Fruit fly (Drosophila melanogaster) whole organism, embryonic: ENCODE measurements around the gene CG42823.

ENCODE experiments used
- CG17912 ChIP-seq: fragments of 200-800 bp; sonication (Bioruptor generic); optimal IDR thresholded peaks from 2 replicates; lab custom pipeline; 2018; ENCODE audit warnings: missing biosample characterization, mild to moderate bottlenecking, missing genetic modification characterization
- CG8281 ChIP-seq: fragments of 200-800 bp; sonication (Bioruptor generic); optimal IDR thresholded peaks from 2 replicates; lab custom pipeline; 2018; ENCODE audit warnings: missing biosample characterization, mild to moderate bottlenecking, missing genetic modification characterization, moderate library complexity
- Doc2 ChIP-seq: fragments of 200-800 bp; sonication (Bioruptor generic); IDR thresholded peaks from 2 replicates; pipeline ENCODE4 v1.3.6; 2022; ENCODE audit warnings: missing biosample characterization, missing genetic modification characterization
- Nf-YC ChIP-seq: fragments of 200-800 bp; optimal IDR thresholded peaks from 3 replicates; lab custom pipeline; 2019; ENCODE audit warnings: missing biosample characterization, mild to moderate bottlenecking, missing genetic modification characterization, moderate library complexity
- Trl ChIP-seq, 3 experiments: fragments of >200 bp in 2 of 3; fragments of 200-800 bp in 1 of 3; sonication (Bioruptor generic) in 1 of 3; optimal IDR thresholded peaks; 2 replicates in 1 of 3; 3 replicates in 2 of 3; lab custom pipeline; 2016 to 2017; ENCODE audit warnings: missing biosample characterization in 1 of 3, missing genetic modification characterization in 1 of 3
- abd-A ChIP-seq: fragments of 200-800 bp; sonication (Bioruptor generic); optimal IDR thresholded peaks from 3 replicates; lab custom pipeline; 2019; ENCODE audit warnings: missing biosample characterization, mild to moderate bottlenecking, missing genetic modification characterization, moderate library complexity

Gene CG42823

dm6 chr3R:17366023-17366422 is 38.9 kb downstream of the CG42823 start, which contains the start of gene beat-IIa (continued):
- TF ChIP-seq Trl (optimal IDR thresholded peaks at IDR 0.05; lab: Kevin White, UChicago) (peak in 1 of 2 experiments; percentile 25), Trl (GFP tag; optimal IDR thresholded peaks at IDR 0.05; lab: Kevin White, UChicago) (no peak), Nf-YC (peak; percentile 16), Doc2 (no peak)
- TF ChIP-seq, all 482 proteins: peak for 5

DNA sequence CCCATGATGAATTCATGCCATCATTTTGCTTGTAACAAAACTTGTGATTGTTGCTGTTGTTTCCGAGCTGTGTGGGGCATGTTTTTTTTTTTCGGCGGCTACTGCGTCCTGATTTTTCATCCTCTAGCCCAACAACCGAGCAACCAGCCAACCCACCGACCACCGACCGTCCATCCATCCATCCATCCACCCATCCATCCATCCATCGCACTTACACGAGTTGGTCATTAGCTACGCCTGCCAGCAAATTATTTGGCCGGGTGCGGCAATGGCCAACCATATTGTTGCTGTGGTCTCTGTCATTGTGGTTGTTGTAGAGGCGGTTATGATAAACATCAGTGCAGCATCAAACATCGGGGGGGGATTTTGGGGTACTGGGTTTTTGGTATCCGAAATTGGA is 45.5 kb downstream of the CG42823 start:
- TF ChIP-seq CG8281 (tag; lab: Kevin White, UChicago) (peak; percentile 94), abd-A (tag; lab: Kevin White, UChicago) (peak; percentile 40), CG17912 (GFP tag; lab: Kevin White, UChicago) (no peak)
- TF ChIP-seq, all 482 proteins: peak for 2
